Fruit fly (Drosophila melanogaster) whole organism, embryonic: ENCODE data around the gene CG46467.

Experiments used
- Aef1 ChIP-seq: fragments of 200-800 bp; sonication (Bioruptor generic); IDR thresholded peaks from 3 replicates; pipeline ENCODE4 v1.3.6; 2022; ENCODE audit warnings: missing biosample characterization, missing genetic modification characterization
- CG12219 ChIP-seq: fragments of 200-800 bp; sonication (Bioruptor generic); optimal IDR thresholded peaks from 3 replicates; lab custom pipeline; 2018; ENCODE audit warnings: missing biosample characterization, mild to moderate bottlenecking, missing genetic modification characterization
- CG12942 ChIP-seq: fragments of 200-800 bp; sonication (Bioruptor generic); optimal IDR thresholded peaks from 3 replicates; lab custom pipeline; 2016; ENCODE audit warnings: missing biosample characterization, missing genetic modification characterization
- CG13424 ChIP-seq: fragments of 200-800 bp; sonication (Bioruptor generic); optimal IDR thresholded peaks from 2 replicates; lab custom pipeline; 2019; ENCODE audit warnings: missing biosample characterization, mild to moderate bottlenecking, missing genetic modification characterization, moderate library complexity
- CG14441 ChIP-seq: fragments of 200-800 bp; sonication (Bioruptor generic); IDR thresholded peaks from 2 replicates; pipeline ENCODE4 v1.3.6; 2022; ENCODE audit warnings: missing biosample characterization, missing genetic modification characterization
- CG15269 ChIP-seq: fragments of 200-800 bp; sonication (Bioruptor generic); optimal IDR thresholded peaks from 2 replicates; lab custom pipeline; 2018; ENCODE audit warnings: missing biosample characterization, mild to moderate bottlenecking, missing genetic modification characterization, moderate library complexity
- CG1529 ChIP-seq: fragments of 200-800 bp; sonication (Bioruptor generic); optimal IDR thresholded peaks from 3 replicates; lab custom pipeline; 2018; ENCODE audit warnings: missing biosample characterization, missing genetic modification characterization
- CG1603 ChIP-seq: fragments of 200-800 bp; sonication (Bioruptor generic); optimal IDR thresholded peaks from 2 replicates; lab custom pipeline; 2019; ENCODE audit warnings: missing biosample characterization, mild to moderate bottlenecking, missing genetic modification characterization, moderate library complexity
- CG17361 ChIP-seq: fragments of 200-800 bp; sonication (Bioruptor generic); IDR thresholded peaks from 3 replicates; pipeline ENCODE4 v1.3.6; 2022; ENCODE audit warnings: missing biosample characterization, missing genetic modification characterization
- CG18764 ChIP-seq: fragments of 200-800 bp; sonication (Bioruptor generic); optimal IDR thresholded peaks from 3 replicates; lab custom pipeline; 2016; ENCODE audit warnings: missing biosample characterization, missing genetic modification characterization
- CG3065 ChIP-seq: fragments of 200-800 bp; sonication (Bioruptor generic); optimal IDR thresholded peaks from 2 replicates; lab custom pipeline; 2016; ENCODE audit warnings: missing biosample characterization, missing genetic modification characterization
- CG32532 ChIP-seq: fragments of 200-800 bp; sonication (Bioruptor generic); IDR thresholded peaks from 2 replicates; pipeline ENCODE4 v1.3.6; 2022; ENCODE audit warnings: missing biosample characterization, missing genetic modification characterization
- CG5245 ChIP-seq: fragments of 200-800 bp; sonication (Bioruptor generic); optimal IDR thresholded peaks from 3 replicates; lab custom pipeline; 2016; ENCODE audit warnings: missing biosample characterization, missing genetic modification characterization
- CG6689 ChIP-seq: fragments of 200-800 bp; sonication (Bioruptor generic); IDR thresholded peaks from 2 replicates; pipeline ENCODE4 v1.3.6; 2022; ENCODE audit warnings: missing biosample characterization, missing genetic modification characterization
- CG7357 ChIP-seq: fragments of 200-800 bp; sonication (Bioruptor generic); IDR thresholded peaks from 3 replicates; pipeline ENCODE4 v1.3.6; 2022; ENCODE audit warnings: missing biosample characterization, missing genetic modification characterization
- CG7786 ChIP-seq: fragments of 200-800 bp; sonication (Bioruptor generic); optimal IDR thresholded peaks from 2 replicates; lab custom pipeline; 2016; ENCODE audit warnings: missing biosample characterization, missing genetic modification characterization
- CG8290 ChIP-seq, 3 experiments: fragments of 200-800 bp; sonication (Bioruptor generic); optimal IDR thresholded peaks; 2 replicates each; lab custom pipeline; 2016 to 2019; ENCODE audit warnings: missing biosample characterization in 3 of 3, missing genetic modification characterization in 3 of 3, mild to moderate bottlenecking in 2 of 3, moderate library complexity in 1 of 3
- CHES-1-like ChIP-seq: fragments of 200-800 bp; sonication (Bioruptor generic); optimal IDR thresholded peaks from 2 replicates; lab custom pipeline; 2016; ENCODE audit warnings: missing biosample characterization, missing genetic modification characterization
- Chrac-16 ChIP-seq: fragments of 200-800 bp; sonication (Bioruptor generic); optimal IDR thresholded peaks from 3 replicates; lab custom pipeline; 2016; ENCODE audit warnings: missing biosample characterization, missing genetic modification characterization
- E2f2 ChIP-seq: fragments of 200-800 bp; sonication (Bioruptor generic); IDR thresholded peaks from 2 replicates; pipeline ENCODE4 v1.3.6; 2022; ENCODE audit warnings: missing biosample characterization, missing genetic modification characterization
- H2.0 ChIP-seq: fragments of 200-800 bp; sonication (Bioruptor generic); IDR thresholded peaks from 2 replicates; pipeline ENCODE4 v1.3.6; 2022; ENCODE audit warnings: missing biosample characterization, missing genetic modification characterization
- Hr51 ChIP-seq, 2 experiments: fragments of 200-800 bp; sonication (Bioruptor generic); optimal IDR thresholded peaks; 2 replicates in 1 of 2; 3 replicates in 1 of 2; lab custom pipeline; 2016 to 2018; ENCODE audit warnings: missing biosample characterization in 2 of 2, missing genetic modification characterization in 2 of 2, mild to moderate bottlenecking in 1 of 2, moderate library complexity in 1 of 2
- Max ChIP-seq: fragments of 200-800 bp; sonication (Bioruptor generic); optimal IDR thresholded peaks from 2 replicates; lab custom pipeline; 2016; ENCODE audit warnings: missing biosample characterization, mild to moderate bottlenecking, missing genetic modification characterization
- Med ChIP-seq: fragments of 200-800 bp; sonication (Bioruptor generic); peaks from one replicate; lab custom pipeline; 2016; ENCODE audit warnings: missing biosample characterization, missing genetic modification characterization, mild to moderate bottlenecking, inconsistent platforms, moderate library complexity
- Mrtf ChIP-seq: fragments of 200-800 bp; sonication (Bioruptor generic); IDR thresholded peaks from 3 replicates; pipeline ENCODE4 v1.3.6; 2022; ENCODE audit warnings: missing biosample characterization, missing genetic modification characterization
- NC2β ChIP-seq: fragments of 200-800 bp; sonication (Bioruptor generic); optimal IDR thresholded peaks from 2 replicates; lab custom pipeline; 2016; ENCODE audit warnings: missing biosample characterization, missing genetic modification characterization
- Oli ChIP-seq: fragments of 200-800 bp; sonication (Bioruptor generic); optimal IDR thresholded peaks from 2 replicates; lab custom pipeline; 2018; ENCODE audit warnings: missing biosample characterization, mild to moderate bottlenecking, missing genetic modification characterization, moderate library complexity
- Ptx1 ChIP-seq: fragments of 200-800 bp; sonication (Bioruptor generic); IDR thresholded peaks from 2 replicates; pipeline ENCODE4 v1.3.6; 2022; ENCODE audit warnings: missing biosample characterization, missing genetic modification characterization
- ase ChIP-seq: fragments of 200-800 bp; sonication (Bioruptor generic); IDR thresholded peaks from 3 replicates; pipeline ENCODE4 v1.3.6; 2022; ENCODE audit warnings: missing biosample characterization, missing genetic modification characterization
- bcd ChIP-seq: fragments of 200-800 bp; sonication (Bioruptor generic); optimal IDR thresholded peaks from 2 replicates; lab custom pipeline; 2017; ENCODE audit warnings: missing biosample characterization, mild to moderate bottlenecking, missing genetic modification characterization
- cad ChIP-seq: fragments of >200 bp; optimal IDR thresholded peaks from 2 replicates; lab custom pipeline; 2017; ENCODE audit warnings: missing biosample characterization, missing genetic modification characterization
- da ChIP-seq: fragments of 200-800 bp; sonication (Bioruptor generic); optimal IDR thresholded peaks from 2 replicates; lab custom pipeline; 2016; ENCODE audit warnings: missing biosample characterization, missing genetic modification characterization
- dimm ChIP-seq: fragments of 200-800 bp; sonication (Bioruptor generic); IDR thresholded peaks from 2 replicates; pipeline ENCODE4 v1.3.6; 2022; ENCODE audit warnings: missing biosample characterization, missing genetic modification characterization
- dpn ChIP-seq, 2 experiments: fragments of 200-800 bp; sonication (Bioruptor generic); optimal IDR thresholded peaks; 3 replicates each; lab custom pipeline; 2016; ENCODE audit warnings: missing biosample characterization in 2 of 2, missing genetic modification characterization in 2 of 2
- dysf ChIP-seq: fragments of 200-800 bp; sonication (Bioruptor generic); IDR thresholded peaks from 3 replicates; pipeline ENCODE4 v1.3.6; 2022; ENCODE audit warnings: missing biosample characterization, missing genetic modification characterization
- eve ChIP-seq, 2 experiments: fragments of >200 bp; optimal IDR thresholded peaks; 2 replicates each; lab custom pipeline; 2017; ENCODE audit warnings: missing biosample characterization in 2 of 2, missing genetic modification characterization in 2 of 2
- fd96Cb ChIP-seq: fragments of 200-800 bp; sonication (Bioruptor generic); optimal IDR thresholded peaks from 2 replicates; lab custom pipeline; 2018; ENCODE audit warnings: missing biosample characterization, mild to moderate bottlenecking, missing genetic modification characterization, moderate library complexity
- gem ChIP-seq: fragments of 200-800 bp; sonication (Bioruptor generic); optimal IDR thresholded peaks from 2 replicates; lab custom pipeline; 2019; ENCODE audit warnings: missing biosample characterization, mild to moderate bottlenecking, missing genetic modification characterization, moderate library complexity
- hkb ChIP-seq, 2 experiments: fragments of 200-800 bp in 1 of 2; fragments of >200 bp in 1 of 2; sonication (Bioruptor generic) in 1 of 2; IDR thresholded peaks in 1 of 2; optimal IDR thresholded peaks in 1 of 2; 2 replicates each; pipeline versions ENCODE4 v1.3.6 to Lab custom; 2017 to 2022; ENCODE audit warnings: missing biosample characterization in 1 of 2, missing genetic modification characterization in 1 of 2
- lbe ChIP-seq: fragments of 200-800 bp; sonication (Bioruptor generic); optimal IDR thresholded peaks from 2 replicates; lab custom pipeline; 2016; ENCODE audit warnings: missing biosample characterization, mild to moderate bottlenecking, missing genetic modification characterization
- lmd ChIP-seq: fragments of 200-800 bp; sonication (Bioruptor generic); IDR thresholded peaks from 2 replicates; pipeline ENCODE4 v1.3.6; 2022; ENCODE audit warnings: missing biosample characterization, missing genetic modification characterization
- luna ChIP-seq: fragments of 200-800 bp; sonication (Bioruptor generic); optimal IDR thresholded peaks from 2 replicates; lab custom pipeline; 2016; ENCODE audit warnings: missing biosample characterization, missing genetic modification characterization
- otp ChIP-seq: fragments of 200-800 bp; sonication (Bioruptor generic); IDR thresholded peaks from 3 replicates; pipeline ENCODE4, ENCODE4 v1.3.6; 2022; ENCODE audit warnings: missing biosample characterization, missing genetic modification characterization
- ranshi ChIP-seq: fragments of 200-800 bp; sonication (Bioruptor generic); IDR thresholded peaks from 2 replicates; pipeline ENCODE4 v1.3.6; 2022; ENCODE audit warnings: missing biosample characterization, missing genetic modification characterization
- sens-2 ChIP-seq: fragments of 200-800 bp; sonication (Bioruptor generic); IDR thresholded peaks from 2 replicates; pipeline ENCODE4 v1.3.6; 2022; ENCODE audit warnings: missing biosample characterization, missing genetic modification characterization
- shn ChIP-seq: fragments of 200-800 bp; sonication (Bioruptor generic); optimal IDR thresholded peaks from 3 replicates; lab custom pipeline; 2016; ENCODE audit warnings: missing biosample characterization, missing genetic modification characterization
- sisA ChIP-seq: fragments of 200-800 bp; sonication (Bioruptor generic); IDR thresholded peaks from 2 replicates; pipeline ENCODE4 v1.3.6; 2022; ENCODE audit warnings: missing biosample characterization, missing genetic modification characterization
- ssp ChIP-seq: fragments of 200-800 bp; sonication (Bioruptor generic); IDR thresholded peaks from 2 replicates; pipeline ENCODE4 v1.3.6; 2022; ENCODE audit warnings: missing biosample characterization, missing genetic modification characterization
- tgo ChIP-seq: fragments of 200-800 bp; sonication (Bioruptor generic); IDR thresholded peaks from 3 replicates; pipeline ENCODE4 v1.3.6; 2022; ENCODE audit warnings: missing biosample characterization, missing genetic modification characterization
- zfh1 ChIP-seq: fragments of 200-800 bp; sonication (Bioruptor generic); IDR thresholded peaks from 3 replicates; pipeline ENCODE4 v1.3.6; 2022; ENCODE audit warnings: missing biosample characterization, missing genetic modification characterization

The CG46467 gene

dm6 chr3R:9934863-9935262 is 60.4 kb downstream of the CG46467 start (continued):
- TF ChIP-seq lbe (GFP tag; lab: Kevin White, UChicago) (peak; percentile 38), CHES-1-like (GFP tag; lab: Kevin White, UChicago) (no peak), CG18764 (GFP tag; lab: Kevin White, UChicago) (no peak), cad (GFP tag; lab: Kevin White, UChicago) (no peak), Chrac-16 (peak; percentile 4), dpn (GFP tag; optimal IDR thresholded peaks at IDR 0.05; lab: Kevin White, UChicago) (no peak), Mrtf (no peak), CG1603 (tag; lab: Kevin White, UChicago) (peak; percentile 45), CG8290 (GFP tag; optimal IDR thresholded peaks at IDR 0.05; lab: Kevin White, UChicago) (no peak), CG8290 (tag; optimal IDR thresholded peaks at IDR 0.05; lab: Kevin White, UChicago) (no peak), hkb (optimal IDR thresholded peaks at IDR 0.05; lab: Kevin White, UChicago) (no peak), hkb (GFP tag; IDR thresholded peaks at IDR 0.05; lab: Robert Waterston, UW) (peak; percentile 67; the same call in 1 of the 2 replicates), CG6689 (GFP tag; lab: Robert Waterston, UW) (0 out of 2 replicates have a peak, but pooled peaks have one; percentile 14), sisA (GFP tag; lab: Robert Waterston, UW) (0 out of 2 replicates have a peak, but pooled peaks have one; percentile 23), CG12942 (peak; percentile 2), eve (GFP tag; optimal IDR thresholded peaks at IDR 0.05; lab: Kevin White, UChicago) (peak in 1 of 2 experiments; percentile 56), shn (GFP tag; lab: Kevin White, UChicago) (no peak), CG3065 (no peak), Ptx1 (GFP tag; lab: Robert Waterston, UW) (peak; percentile 63), Aef1 (GFP tag; lab: Robert Waterston, UW) (peak; percentile 11; the same call in 1 of the 3 replicates), da (no peak), dimm (GFP tag; lab: Robert Waterston, UW) (0 out of 2 replicates have a peak, but pooled peaks have one; percentile 7), dysf (GFP tag; lab: Robert Waterston, UW) (peak; percentile 40; the same call in 2 of the 3 replicates), H2.0 (GFP tag; lab: Robert Waterston, UW) (0 out of 2 replicates have a peak, but pooled peaks have one; percentile 27), ssp (GFP tag; lab: Robert Waterston, UW) (0 out of 2 replicates have a peak, but pooled peaks have one; percentile 22), CG17361 (0 out of 3 replicates have a peak, but pooled peaks have one; percentile 14), CG13424 (tag; lab: Kevin White, UChicago) (peak; percentile 1), bcd (peak; percentile 3), E2f2 (no peak), otp (GFP tag; lab: Robert Waterston, UW) (no peak), Oli (tag; lab: Kevin White, UChicago) (peak; percentile 33), CG12219 (GFP tag; lab: Kevin White, UChicago) (no peak), luna (no peak), ranshi (GFP tag; lab: Robert Waterston, UW) (0 out of 2 replicates have a peak, but pooled peaks have one; percentile 18), CG5245 (GFP tag; lab: Kevin White, UChicago) (peak; percentile 20), CG7357 (GFP tag; lab: Robert Waterston, UW) (peak; percentile 8; the same call in 1 of the 3 replicates), CG7786 (GFP tag; lab: Kevin White, UChicago) (no peak), CG32532 (GFP tag; lab: Robert Waterston, UW) (peak; percentile 53; the same call in 1 of the 2 replicates), CG14441 (GFP tag; lab: Robert Waterston, UW) (peak; percentile 30; the same call in 1 of the 2 replicates), tgo (GFP tag; lab: Robert Waterston, UW) (peak; percentile 25; the same call in 2 of the 3 replicates), NC2β (GFP tag; lab: Kevin White, UChicago) (no peak), sens-2 (no peak), ase (GFP tag; lab: Robert Waterston, UW) (0 out of 3 replicates have a peak, but pooled peaks have one; percentile 27), Med (peak; percentile 14), CG15269 (tag; lab: Kevin White, UChicago) (peak; percentile 29), fd96Cb (tag; lab: Kevin White, UChicago) (peak; percentile 28), zfh1 (peak; percentile 30; the same call in 1 of the 3 replicates), Hr51 (GFP tag; optimal IDR thresholded peaks at IDR 0.05; lab: Kevin White, UChicago) (peak in 1 of 2 experiments; percentile 17), CG1529 (no peak), lmd (GFP tag; lab: Robert Waterston, UW) (peak; percentile 46), gem (tag; lab: Kevin White, UChicago) (peak; percentile 59), Max (GFP tag; lab: Kevin White, UChicago) (peak; percentile 2)
